Comparison of ENCODE assay signal across 5 fruit fly cellular contexts in the genomic region with DNA sequence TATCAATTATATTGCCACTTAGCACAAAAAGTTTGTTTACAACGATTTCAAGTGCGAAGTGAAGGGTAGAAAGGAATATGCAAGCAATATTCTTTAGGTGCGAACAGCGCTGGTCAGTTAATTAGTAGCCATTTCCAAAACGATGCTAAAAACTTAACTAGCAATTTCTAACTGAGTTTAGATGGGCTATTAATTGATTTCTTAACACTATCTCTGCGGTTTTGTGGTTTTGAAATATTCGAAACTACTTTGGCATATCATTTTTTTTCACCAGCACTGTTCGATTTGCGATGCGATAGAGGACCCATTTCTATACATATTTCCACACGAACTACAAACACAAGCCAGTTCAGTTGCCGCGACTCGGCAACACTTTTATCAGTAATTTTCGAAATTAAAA.
TF ChIP-seq lines count a peak whose summit lies in the region.

No protein-coding gene starts in this region.

- TF ChIP-seq CTCF in whole organism, embryonic (GFP tag; optimal IDR thresholded peaks at IDR 0.05; lab: Kevin White, UChicago): no peak

TF ChIP-seq in whole organism, adult, 20 proteins besides CTCF, POLR2A, EP300 and RAD21 (continues in another document):
- peak; percentile 49 for TF ChIP-seq cic (GFP tag; optimal IDR thresholded peaks at IDR 0.05; lab: Kevin White, UChicago)
- TF ChIP-seq tj (GFP tag; optimal IDR thresholded peaks at IDR 0.05; lab: Kevin White, UChicago): peak; percentile 82
- no peak for TF ChIP-seq Hr96 (GFP tag; optimal IDR thresholded peaks at IDR 0.05; lab: Kevin White, UChicago)
- peak; percentile 13 for TF ChIP-seq toe (GFP tag; optimal IDR thresholded peaks at IDR 0.05; lab: Kevin White, UChicago)
- peak; percentile 62 for TF ChIP-seq pad (GFP tag; optimal IDR thresholded peaks at IDR 0.05; lab: Kevin White, UChicago)
- peak; percentile 75 for TF ChIP-seq CG12768 (GFP tag; optimal IDR thresholded peaks at IDR 0.05; lab: Kevin White, UChicago)
- TF ChIP-seq cnc (optimal IDR thresholded peaks at IDR 0.05; lab: Kevin White, UChicago): no peak
- TF ChIP-seq CG7045 (GFP tag; optimal IDR thresholded peaks at IDR 0.05; lab: Kevin White, UChicago): peak; percentile 44
- peak; percentile 28 for TF ChIP-seq Clk (GFP tag; optimal IDR thresholded peaks at IDR 0.05; lab: Kevin White, UChicago)
- TF ChIP-seq ovo (GFP tag; optimal IDR thresholded peaks at IDR 0.05; lab: Kevin White, UChicago): peak; percentile 33
- peak; percentile 63 for TF ChIP-seq bab1 (GFP tag; optimal IDR thresholded peaks at IDR 0.05; lab: Kevin White, UChicago)
- TF ChIP-seq Mnt (GFP tag; optimal IDR thresholded peaks at IDR 0.05; lab: Kevin White, UChicago): peak; percentile 72
- peak; percentile 92 for TF ChIP-seq CG7101 (tag; optimal IDR thresholded peaks at IDR 0.05; lab: Kevin White, UChicago)
- peak; percentile 85 for TF ChIP-seq CG33017 (tag; optimal IDR thresholded peaks at IDR 0.05; lab: Kevin White, UChicago)
- peak; percentile 33 for TF ChIP-seq Crg-1 (GFP tag; optimal IDR thresholded peaks at IDR 0.05; lab: Kevin White, UChicago)
- TF ChIP-seq CG14711 (tag; optimal IDR thresholded peaks at IDR 0.05; lab: Kevin White, UChicago): peak; percentile 79
- TF ChIP-seq CG1620 (GFP tag; optimal IDR thresholded peaks at IDR 0.05; lab: Kevin White, UChicago): peak; percentile 4

TF ChIP-seq in whole organism, embryonic, 481 proteins besides CTCF, POLR2A, EP300 and RAD21 (continues in another document):
- TF ChIP-seq chm (GFP tag; IDR thresholded peaks at IDR 0.05; lab: Robert Waterston, UW) (no peak), NfI (GFP tag; optimal IDR thresholded peaks at IDR 0.05; lab: Kevin White, UChicago) (no peak), unpg (GFP tag; optimal IDR thresholded peaks at IDR 0.05; lab: Kevin White, UChicago) (peak; percentile 2), CG1603 (tag; optimal IDR thresholded peaks at IDR 0.05; lab: Kevin White, UChicago) (peak; percentile 3), sc (optimal IDR thresholded peaks at IDR 0.05; lab: Kevin White, UChicago) (no peak), sc (GFP tag; optimal IDR thresholded peaks at IDR 0.05; lab: Kevin White, UChicago) (no peak), sima (GFP tag; optimal IDR thresholded peaks at IDR 0.05; lab: Kevin White, UChicago) (no peak), CG7963 (GFP tag; IDR thresholded peaks at IDR 0.05; lab: Robert Waterston, UW; ENCODE audit: partially characterized antibody) (no peak), CG10147 (GFP tag; optimal IDR thresholded peaks at IDR 0.05; lab: Kevin White, UChicago) (no peak), CG7745 (tag; optimal IDR thresholded peaks at IDR 0.05; lab: Kevin White, UChicago) (no peak), salm (tag; optimal IDR thresholded peaks at IDR 0.05; lab: Kevin White, UChicago) (no peak), ftz-f1 (GFP tag; optimal IDR thresholded peaks at IDR 0.05; lab: Kevin White, UChicago) (no peak), Ptx1 (GFP tag; IDR thresholded peaks at IDR 0.05; lab: Robert Waterston, UW) (no peak), Med (GFP tag; lab: Kevin White, UChicago) (peak; percentile 86), gcm (GFP tag; optimal IDR thresholded peaks at IDR 0.05; lab: Kevin White, UChicago) (no peak), CG10565 (GFP tag; optimal IDR thresholded peaks at IDR 0.05; lab: Kevin White, UChicago) (no peak), CG3281 (GFP tag; optimal IDR thresholded peaks at IDR 0.05; lab: Kevin White, UChicago) (peak; percentile 44), CG14050 (GFP tag; IDR thresholded peaks at IDR 0.05; lab: Robert Waterston, UW) (no peak), Deaf1 (tag; optimal IDR thresholded peaks at IDR 0.05; lab: Kevin White, UChicago) (no peak)

TF ChIP-seq in whole organism, prepupa, 60 proteins besides CTCF, POLR2A, EP300 and RAD21 (continues in another document):
- TF ChIP-seq CG4318 (GFP tag; optimal IDR thresholded peaks at IDR 0.05; lab: Kevin White, UChicago): peak; percentile 28
- peak; percentile 51 for TF ChIP-seq Lpt (GFP tag; optimal IDR thresholded peaks at IDR 0.05; lab: Kevin White, UChicago)
- TF ChIP-seq Sox15 (GFP tag; optimal IDR thresholded peaks at IDR 0.05; lab: Kevin White, UChicago): peak; percentile 16
- TF ChIP-seq Ets96B (tag; optimal IDR thresholded peaks at IDR 0.05; lab: Kevin White, UChicago): peak; percentile 47
- peak; percentile 67 for TF ChIP-seq acj6 (GFP tag; optimal IDR thresholded peaks at IDR 0.05; lab: Kevin White, UChicago)
- peak; percentile 32 for TF ChIP-seq fd59A (GFP tag; optimal IDR thresholded peaks at IDR 0.05; lab: Kevin White, UChicago)
- no peak for TF ChIP-seq fkh (GFP tag; optimal IDR thresholded peaks at IDR 0.05; lab: Kevin White, UChicago)
- peak; percentile 13 for TF ChIP-seq lz (GFP tag; optimal IDR thresholded peaks at IDR 0.05; lab: Kevin White, UChicago)
- TF ChIP-seq Sox14 (GFP tag; optimal IDR thresholded peaks at IDR 0.05; lab: Kevin White, UChicago): peak; percentile 44
- peak; percentile 15 for TF ChIP-seq CG11762 (GFP tag; optimal IDR thresholded peaks at IDR 0.05; lab: Kevin White, UChicago; ENCODE audit: insufficient read depth)
- peak; percentile 5 for TF ChIP-seq CG6808 (GFP tag; optimal IDR thresholded peaks at IDR 0.05; lab: Kevin White, UChicago)
- TF ChIP-seq esn (GFP tag; optimal IDR thresholded peaks at IDR 0.05; lab: Kevin White, UChicago): peak; percentile 39
- TF ChIP-seq CG7368 (GFP tag; optimal IDR thresholded peaks at IDR 0.05; lab: Kevin White, UChicago): peak; percentile 37
- TF ChIP-seq CG6276 (GFP tag; optimal IDR thresholded peaks at IDR 0.05; lab: Kevin White, UChicago): peak; percentile 34
- TF ChIP-seq CG31627 (GFP tag; optimal IDR thresholded peaks at IDR 0.05; lab: Kevin White, UChicago): peak; percentile 35
- no peak for TF ChIP-seq CG11902 (GFP tag; optimal IDR thresholded peaks at IDR 0.05; lab: Kevin White, UChicago)
- peak; percentile 32 for TF ChIP-seq spab (GFP tag; optimal IDR thresholded peaks at IDR 0.05; lab: Kevin White, UChicago)
- peak; percentile 68 for TF ChIP-seq CG6163 (GFP tag; IDR thresholded peaks at IDR 0.05; lab: Robert Waterston, UW)

TF ChIP-seq in whole organism, pupa, 21 proteins besides CTCF, POLR2A, EP300 and RAD21 (continues in another document):
- TF ChIP-seq CG8159 (tag; optimal IDR thresholded peaks at IDR 0.05; lab: Kevin White, UChicago) (peak; percentile 51), D1 (tag; optimal IDR thresholded peaks at IDR 0.05; lab: Kevin White, UChicago) (peak; percentile 24), gl (tag; optimal IDR thresholded peaks at IDR 0.05; lab: Kevin White, UChicago) (peak; percentile 13), Ets98B (GFP tag; IDR thresholded peaks at IDR 0.05; lab: Robert Waterston, UW) (peak; percentile 65), Pif1A (GFP tag; optimal IDR thresholded peaks at IDR 0.05; lab: Kevin White, UChicago) (peak; percentile 48), CG10348 (GFP tag; IDR thresholded peaks at IDR 0.05; lab: Robert Waterston, UW) (no peak), fd96Ca (GFP tag; IDR thresholded peaks at IDR 0.05; lab: Robert Waterston, UW) (peak; percentile 75; the same call in 2 of the 3 replicates), Snoo (tag; optimal IDR thresholded peaks at IDR 0.05; lab: Kevin White, UChicago) (peak; percentile 14), CG12605 (GFP tag; IDR thresholded peaks at IDR 0.05; lab: Robert Waterston, UW) (peak; percentile 51; the same call in 1 of the 2 replicates), CG14655 (GFP tag; optimal IDR thresholded peaks at IDR 0.05; lab: Kevin White, UChicago) (peak; percentile 60), rn (GFP tag; IDR thresholded peaks at IDR 0.05; lab: Robert Waterston, UW) (no peak), CG17806 (tag; optimal IDR thresholded peaks at IDR 0.05; lab: Kevin White, UChicago) (peak; percentile 64), Pif1B (GFP tag; optimal IDR thresholded peaks at IDR 0.05; lab: Kevin White, UChicago) (peak; percentile 33), CG15710 (tag; optimal IDR thresholded peaks at IDR 0.05; lab: Kevin White, UChicago) (peak; percentile 49), CG4496 (GFP tag; IDR thresholded peaks at IDR 0.05; lab: Robert Waterston, UW) (peak; percentile 80), CG8301 (tag; optimal IDR thresholded peaks at IDR 0.05; lab: Kevin White, UChicago) (peak; percentile 52), CG34367 (tag; optimal IDR thresholded peaks at IDR 0.05; lab: Kevin White, UChicago) (peak; percentile 42), EcR (GFP tag; optimal IDR thresholded peaks at IDR 0.05; lab: Kevin White, UChicago) (no peak), CG9948 (tag; optimal IDR thresholded peaks at IDR 0.05; lab: Kevin White, UChicago) (peak; percentile 55), CG13204 (GFP tag; optimal IDR thresholded peaks at IDR 0.05; lab: Kevin White, UChicago) (no peak)

TF ChIP-seq in whole organism, wandering third instar larva, 38 proteins besides CTCF, POLR2A, EP300 and RAD21 (continues in another document):
- TF ChIP-seq ey (GFP tag; optimal IDR thresholded peaks at IDR 0.05; lab: Kevin White, UChicago): peak; percentile 34
- peak; percentile 0 for TF ChIP-seq sv (GFP tag; optimal IDR thresholded peaks at IDR 0.05; lab: Kevin White, UChicago)
- no peak for TF ChIP-seq pan (optimal IDR thresholded peaks at IDR 0.05; lab: Kevin White, UChicago)
- peak; percentile 1 for TF ChIP-seq tai (GFP tag; optimal IDR thresholded peaks at IDR 0.05; lab: Kevin White, UChicago)
- TF ChIP-seq Hnf4 (GFP tag; optimal IDR thresholded peaks at IDR 0.05; lab: Kevin White, UChicago): no peak
- TF ChIP-seq Hr78 (GFP tag; optimal IDR thresholded peaks at IDR 0.05; lab: Kevin White, UChicago): no peak
- no peak for TF ChIP-seq dsf (GFP tag; optimal IDR thresholded peaks at IDR 0.05; lab: Kevin White, UChicago; ENCODE audit: borderline replicate concordance)
- TF ChIP-seq Rel (GFP tag; optimal IDR thresholded peaks at IDR 0.05; lab: Kevin White, UChicago): no peak
- no peak for TF ChIP-seq Rel (tag; optimal IDR thresholded peaks at IDR 0.05; lab: Kevin White, UChicago)
- TF ChIP-seq rgr (GFP tag; optimal IDR thresholded peaks at IDR 0.05; lab: Kevin White, UChicago): peak; percentile 51
- no peak for TF ChIP-seq GATAd (GFP tag; optimal IDR thresholded peaks at IDR 0.05; lab: Kevin White, UChicago)
- TF ChIP-seq CrebA (GFP tag; optimal IDR thresholded peaks at IDR 0.05; lab: Kevin White, UChicago; ENCODE audit: borderline replicate concordance): no peak
- TF ChIP-seq dmrt93B (GFP tag; optimal IDR thresholded peaks at IDR 0.05; lab: Kevin White, UChicago): no peak
- TF ChIP-seq CG32264 (GFP tag; optimal IDR thresholded peaks at IDR 0.05; lab: Kevin White, UChicago): no peak
- TF ChIP-seq Vsx2 (GFP tag; optimal IDR thresholded peaks at IDR 0.05; lab: Kevin White, UChicago; ENCODE audit: partially characterized antibody): no peak
- no peak for TF ChIP-seq Sp1 (GFP tag; optimal IDR thresholded peaks at IDR 0.05; lab: Kevin White, UChicago)
- no peak for TF ChIP-seq jim (GFP tag; optimal IDR thresholded peaks at IDR 0.05; lab: Kevin White, UChicago)
- TF ChIP-seq fru (GFP tag; optimal IDR thresholded peaks at IDR 0.05; lab: Kevin White, UChicago): peak; percentile 55
- TF ChIP-seq foxo (GFP tag; optimal IDR thresholded peaks at IDR 0.05; lab: Kevin White, UChicago): peak in 1 of 2 experiments; percentile 57
- TF ChIP-seq Jra (GFP tag; optimal IDR thresholded peaks at IDR 0.05; lab: Kevin White, UChicago): no peak
- TF ChIP-seq dl (GFP tag; optimal IDR thresholded peaks at IDR 0.05; lab: Kevin White, UChicago; ENCODE audit: insufficient read depth in 1 of 2, partially characterized antibody in 2 of 2): no peak
